Worm (Caenorhabditis elegans): ENCODE data around the gene Y77E11A.7.

Gene Y77E11A.7

ce11 chrIV:1419795-1420509 is at the start of gene Y77E11A.7:
Gene Y77E11A.7 (minus strand): TSS chrIV:1419849.
- no peak for TF ChIP-seq unc-62 (GFP tag; optimal IDR thresholded peaks at IDR 0.05)

- no peak for TF ChIP-seq unc-62 (GFP tag; optimal IDR thresholded peaks at IDR 0.05)
Observed at ce11 chrIV:1469093-1469492, 49.4 kb upstream of the Y77E11A.7 start.

ce11 chrIV:1465462-1465861 is 45.8 kb upstream of the Y77E11A.7 start:
- no peak for TF ChIP-seq unc-62 (GFP tag; optimal IDR thresholded peaks at IDR 0.05)

ce11 chrIV:1461463-1461862 is 41.8 kb upstream of the Y77E11A.7 start:
- no peak for TF ChIP-seq unc-62 (GFP tag; optimal IDR thresholded peaks at IDR 0.05)

- no peak for TF ChIP-seq unc-62 (GFP tag; optimal IDR thresholded peaks at IDR 0.05)
Observed at ce11 chrIV:1460686-1461085, 41.0 kb upstream of the Y77E11A.7 start, which contains the start of gene col-106. Gene col-106 (minus strand): TSS chrIV:1460786.

ce11 chrIV:1459826-1460489 is 40.3 kb upstream of the Y77E11A.7 start:
- no peak for TF ChIP-seq unc-62 (GFP tag; optimal IDR thresholded peaks at IDR 0.05)

- TF ChIP-seq unc-62 (GFP tag; optimal IDR thresholded peaks at IDR 0.05), result no peak
Observed at ce11 chrIV:1459419-1459818, 39.8 kb upstream of the Y77E11A.7 start.

- TF ChIP-seq unc-62 (GFP tag; optimal IDR thresholded peaks at IDR 0.05), result no peak
Observed at ce11 chrIV:1458192-1458591, 38.5 kb upstream of the Y77E11A.7 start.

- TF ChIP-seq unc-62 (GFP tag; optimal IDR thresholded peaks at IDR 0.05), result no peak
Observed at ce11 chrIV:1456775-1457174, 37.1 kb upstream of the Y77E11A.7 start, which contains the start of gene nadk-1. Gene nadk-1 (plus strand): TSS chrIV:1457075.

ce11 chrIV:1455006-1455405 is 35.4 kb upstream of the Y77E11A.7 start:
- no peak for TF ChIP-seq unc-62 (GFP tag; optimal IDR thresholded peaks at IDR 0.05)

- TF ChIP-seq unc-62 (GFP tag; optimal IDR thresholded peaks at IDR 0.05), result no peak
Observed at ce11 chrIV:1454194-1454593, 34.5 kb upstream of the Y77E11A.7 start.

- TF ChIP-seq unc-62 (GFP tag; optimal IDR thresholded peaks at IDR 0.05), result no peak
Observed at ce11 chrIV:1453451-1453850, 33.8 kb upstream of the Y77E11A.7 start.

- TF ChIP-seq unc-62 (GFP tag; optimal IDR thresholded peaks at IDR 0.05), result no peak
Observed at ce11 chrIV:1452480-1452879, 32.8 kb upstream of the Y77E11A.7 start.

ce11 chrIV:1445920-1446319 is 26.3 kb upstream of the Y77E11A.7 start, which contains the start of gene clp-7:
Gene clp-7 (minus strand): TSS chrIV:1445966.
- TF ChIP-seq unc-62 (GFP tag; optimal IDR thresholded peaks at IDR 0.05), result no peak

- TF ChIP-seq unc-62 (GFP tag; optimal IDR thresholded peaks at IDR 0.05), result no peak
Observed at ce11 chrIV:1443997-1444678, 24.5 kb upstream of the Y77E11A.7 start.

- no peak for TF ChIP-seq unc-62 (GFP tag; optimal IDR thresholded peaks at IDR 0.05)
Observed at ce11 chrIV:1443514-1443913, 23.9 kb upstream of the Y77E11A.7 start.

- no peak for TF ChIP-seq unc-62 (GFP tag; optimal IDR thresholded peaks at IDR 0.05)
Observed at ce11 chrIV:1437625-1438024, 18.0 kb upstream of the Y77E11A.7 start.
